Worm (Caenorhabditis elegans) whole organism, L1 larva: ENCODE measurements around the gene Y49F6B.8.
A peak's percentile ranks its signal among the peaks of the same experiment; 100 is the strongest.

Experiments
- C04F5.9 ChIP-seq: sonication (generic microtip); optimal IDR thresholded peaks from 2 replicates; lab custom pipeline; 2016; ENCODE audit warnings: missing genetic modification characterization, missing compliant biosample characterization
- F16B12.6 ChIP-seq: fragments of 150-350 bp; optimal IDR thresholded peaks from 2 replicates; lab custom pipeline; 2014; ENCODE audit warnings: missing biosample characterization, missing genetic modification characterization
- ceh-8 ChIP-seq: fragments of 200-800 bp; sonication (Bioruptor generic); optimal IDR thresholded peaks from 2 replicates; lab custom pipeline; 2018; ENCODE audit warnings: mild to moderate bottlenecking, missing genetic modification characterization, moderate library complexity, missing compliant biosample characterization
- ceh-82 ChIP-seq, 3 experiments: fragments of 150-350 bp in 1 of 3; sonication (generic microtip) in 2 of 3; optimal IDR thresholded peaks; 2 replicates each; lab custom pipeline; 2014 to 2017; ENCODE audit warnings: missing biosample characterization in 3 of 3, missing genetic modification characterization in 3 of 3
- ceh-90 ChIP-seq: sonication (generic microtip); optimal IDR thresholded peaks from 2 replicates; lab custom pipeline; 2016; ENCODE audit warnings: missing genetic modification characterization, missing compliant biosample characterization
- efl-3 ChIP-seq: fragments of 200-800 bp; sonication (Bioruptor generic); optimal IDR thresholded peaks from 2 replicates; lab custom pipeline; 2018; ENCODE audit warnings: mild to moderate bottlenecking, missing genetic modification characterization, missing compliant biosample characterization
- elt-2 ChIP-seq: sonication (generic microtip); optimal IDR thresholded peaks from 2 replicates; lab custom pipeline; 2016; ENCODE audit warnings: missing genetic modification characterization, mild to moderate bottlenecking, inconsistent platforms, missing compliant biosample characterization, missing genetic modification reagents
- elt-3 ChIP-seq, 6 experiments: fragments of 150-350 bp in 1 of 6; sonication (generic microtip); optimal IDR thresholded peaks; 2 replicates each; lab custom pipeline; 2017 to 2018; ENCODE audit warnings: missing biosample characterization in 6 of 6, missing genetic modification characterization in 6 of 6, inconsistent platforms in 1 of 6
- fkh-10 ChIP-seq: sonication (generic microtip); optimal IDR thresholded peaks from 2 replicates; lab custom pipeline; 2017; ENCODE audit warnings: missing biosample characterization, missing genetic modification reagents, missing genetic modification characterization
- fkh-8 ChIP-seq: sonication (generic microtip); optimal IDR thresholded peaks from 2 replicates; lab custom pipeline; 2016; ENCODE audit warnings: mild to moderate bottlenecking, missing genetic modification characterization, missing compliant biosample characterization
- hlh-4 ChIP-seq: sonication (generic microtip); optimal IDR thresholded peaks from 2 replicates; lab custom pipeline; 2016; ENCODE audit warnings: mild to moderate bottlenecking, missing genetic modification characterization, missing compliant biosample characterization
- irx-1 ChIP-seq: sonication (generic microtip); optimal IDR thresholded peaks from 2 replicates; lab custom pipeline; 2016; ENCODE audit warnings: missing genetic modification characterization, missing compliant biosample characterization
- isw-1 ChIP-seq: fragments of 200-800 bp; sonication (Bioruptor generic); IDR thresholded peaks from 2 replicates; pipeline ENCODE4 v1.3.6; 2022; ENCODE audit warnings: missing genetic modification characterization, missing compliant biosample characterization
- jun-1 ChIP-seq: fragments of 150-350 bp; optimal IDR thresholded peaks from 2 replicates; lab custom pipeline; 2014; ENCODE audit warnings: missing biosample characterization, missing genetic modification reagents, missing genetic modification characterization
- lin-15B ChIP-seq: fragments of 150-350 bp; sonication (generic microtip); optimal IDR thresholded peaks from 3 replicates; lab custom pipeline; 2014; ENCODE audit warnings: missing biosample characterization, missing genetic modification characterization
- lin-35 ChIP-seq, 2 experiments: fragments of 150-350 bp; optimal IDR thresholded peaks; 2 replicates each; lab custom pipeline; 2014; ENCODE audit warnings: missing biosample characterization in 2 of 2, missing genetic modification characterization in 2 of 2, missing genetic modification reagents in 2 of 2
- lsy-2 ChIP-seq, 2 experiments: fragments of 150-350 bp; optimal IDR thresholded peaks; 2 replicates each; lab custom pipeline; 2014; ENCODE audit warnings: missing biosample characterization in 2 of 2, missing genetic modification characterization in 2 of 2
- mdl-1 ChIP-seq, 2 experiments: fragments of 150-350 bp; optimal IDR thresholded peaks; 2 replicates each; lab custom pipeline; 2014 to 2017; ENCODE audit warnings: missing biosample characterization in 2 of 2, missing genetic modification characterization in 2 of 2, inconsistent platforms in 1 of 2
- mep-1 ChIP-seq: fragments of 150-350 bp; optimal IDR thresholded peaks from 2 replicates; lab custom pipeline; 2014; ENCODE audit warnings: missing biosample characterization, missing genetic modification characterization
- nhr-12 ChIP-seq: sonication (generic microtip); optimal IDR thresholded peaks from 2 replicates; lab custom pipeline; 2017; ENCODE audit warnings: missing biosample characterization, missing genetic modification characterization
- nhr-19 ChIP-seq: fragments of 200-800 bp; sonication (Bioruptor generic); conservative IDR thresholded peaks from 2 replicates; pipeline ENCODE4 v1.3.6; 2022; ENCODE audit warnings: missing genetic modification characterization, missing compliant biosample characterization
- nhr-20 ChIP-seq: sonication (generic microtip); optimal IDR thresholded peaks from 2 replicates; lab custom pipeline; 2016; ENCODE audit warnings: mild to moderate bottlenecking, missing genetic modification characterization, missing compliant biosample characterization
- nhr-237 ChIP-seq: fragments of 150-350 bp; optimal IDR thresholded peaks from 2 replicates; lab custom pipeline; 2014; ENCODE audit warnings: missing biosample characterization, missing genetic modification characterization
- nhr-47 ChIP-seq: sonication (generic microtip); optimal IDR thresholded peaks from 2 replicates; lab custom pipeline; 2016; ENCODE audit warnings: mild to moderate bottlenecking, missing genetic modification characterization, moderate library complexity, missing compliant biosample characterization
- nhr-76 ChIP-seq: sonication (generic microtip); optimal IDR thresholded peaks from 2 replicates; lab custom pipeline; 2017; ENCODE audit warnings: missing biosample characterization, missing genetic modification characterization
- nhr-77 ChIP-seq: fragments of 150-350 bp; optimal IDR thresholded peaks from 2 replicates; lab custom pipeline; 2014; ENCODE audit warnings: missing biosample characterization, missing genetic modification characterization
- nhr-84 ChIP-seq: sonication (generic microtip); optimal IDR thresholded peaks from 2 replicates; lab custom pipeline; 2017; ENCODE audit warnings: missing biosample characterization, missing genetic modification characterization
- nhr-85 ChIP-seq: sonication (generic microtip); peaks from one replicate; lab custom pipeline; 2016; ENCODE audit warnings: missing genetic modification characterization, inconsistent platforms, missing compliant biosample characterization
- nhr-90 ChIP-seq: sonication (generic microtip); optimal IDR thresholded peaks from 2 replicates; lab custom pipeline; 2016; ENCODE audit warnings: mild to moderate bottlenecking, missing genetic modification characterization, missing compliant biosample characterization; ENCODE audit not compliant: poor library complexity
- pag-3 ChIP-seq: sonication (generic microtip); optimal IDR thresholded peaks from 2 replicates; lab custom pipeline; 2017; ENCODE audit warnings: missing genetic modification characterization, mild to moderate bottlenecking, missing compliant biosample characterization, antibody characterized with exemption, borderline replicate concordance; ENCODE audit not compliant: insufficient read depth
- pax-3 ChIP-seq: fragments of 200-800 bp; sonication (Bioruptor generic); optimal IDR thresholded peaks from 2 replicates; lab custom pipeline; 2018; ENCODE audit warnings: mild to moderate bottlenecking, missing genetic modification characterization, moderate library complexity, missing compliant biosample characterization
- pqm-1 ChIP-seq: sonication (generic microtip); optimal IDR thresholded peaks from 3 replicates; lab custom pipeline; 2017; ENCODE audit warnings: missing biosample characterization, missing genetic modification characterization
- skn-1 ChIP-seq: fragments of 150-350 bp; optimal IDR thresholded peaks from 2 replicates; lab custom pipeline; 2014; ENCODE audit warnings: missing biosample characterization, missing genetic modification characterization
- snu-23 ChIP-seq: sonication (generic microtip); optimal IDR thresholded peaks from 2 replicates; lab custom pipeline; 2016; ENCODE audit warnings: missing genetic modification characterization, missing compliant biosample characterization
- sptf-1 ChIP-seq: fragments of 150-350 bp; optimal IDR thresholded peaks from 2 replicates; lab custom pipeline; 2014; ENCODE audit warnings: missing biosample characterization, missing genetic modification characterization
- swsn-7 ChIP-seq: sonication (generic microtip); optimal IDR thresholded peaks from 2 replicates; lab custom pipeline; 2016; ENCODE audit warnings: missing genetic modification characterization, missing compliant biosample characterization
- tbx-2 ChIP-seq: sonication (generic microtip); optimal IDR thresholded peaks from 2 replicates; lab custom pipeline; 2016; ENCODE audit warnings: missing genetic modification characterization, missing compliant biosample characterization
- tlp-1 ChIP-seq: fragments of 150-350 bp; optimal IDR thresholded peaks from 2 replicates; lab custom pipeline; 2014; ENCODE audit warnings: missing biosample characterization, missing genetic modification characterization
- unc-30 ChIP-seq: sonication (generic microtip); optimal IDR thresholded peaks from 2 replicates; lab custom pipeline; 2017; ENCODE audit warnings: missing biosample characterization, missing genetic modification characterization
- xbp-1 ChIP-seq: sonication (generic microtip); optimal IDR thresholded peaks from 2 replicates; lab custom pipeline; 2016; ENCODE audit warnings: missing genetic modification characterization, missing compliant biosample characterization
- ztf-4 ChIP-seq: fragments of 150-350 bp; optimal IDR thresholded peaks from 2 replicates; lab custom pipeline; 2014; ENCODE audit warnings: missing biosample characterization, missing genetic modification characterization

The Y49F6B.8 gene

ce11 chrII:3518961-3519544 lies 37.6 kb upstream of the Y49F6B.8 start, which contains the start of gene clec-126 (continued):
- peak; percentile 30 to 76 for TF ChIP-seq lin-35 (GFP tag; optimal IDR thresholded peaks at IDR 0.05; lab: Kevin White, UChicago)
- no peak for TF ChIP-seq jun-1
- peak in 2 of 3 experiments; percentile 13 to 37 for TF ChIP-seq ceh-82 (tag; optimal IDR thresholded peaks at IDR 0.05; lab: Kevin White, UChicago)
- TF ChIP-seq mdl-1 (tag; optimal IDR thresholded peaks at IDR 0.05; lab: Kevin White, UChicago): peak in 1 of 2 experiments; percentile 50
- TF ChIP-seq nhr-85 (tag; lab: Kevin White, UChicago): peak; percentile 82
- TF ChIP-seq elt-3 (tag; optimal IDR thresholded peaks at IDR 0.05; lab: Kevin White, UChicago): peak in 2 of 6 experiments; percentile 2 to 40
- peak; percentile 71 for TF ChIP-seq mep-1 (tag; lab: Kevin White, UChicago)
- peak; percentile 87 for TF ChIP-seq snu-23 (GFP tag; lab: Kevin White, UChicago)
- TF ChIP-seq C04F5.9: peak; percentile 29
- TF ChIP-seq nhr-20 (tag; lab: Kevin White, UChicago): peak; percentile 75
- TF ChIP-seq tlp-1: no peak
- TF ChIP-seq ceh-8 (GFP tag; lab: Kevin White, UChicago): peak; percentile 4
- TF ChIP-seq irx-1 (tag; lab: Kevin White, UChicago): peak; percentile 43
- peak; percentile 44 for TF ChIP-seq fkh-8 (tag; lab: Kevin White, UChicago)
- TF ChIP-seq skn-1: peak; percentile 47
- peak; percentile 24 for TF ChIP-seq lin-15B
- TF ChIP-seq nhr-77 (tag; lab: Kevin White, UChicago): peak; percentile 69
- no peak for TF ChIP-seq hlh-4
- TF ChIP-seq F16B12.6 (tag; lab: Kevin White, UChicago): peak; percentile 28
- no peak for TF ChIP-seq nhr-84
- no peak for TF ChIP-seq pag-3 (tag; lab: Kevin White, UChicago)
- no peak for TF ChIP-seq nhr-12 (tag; lab: Kevin White, UChicago)
- peak; percentile 64 for TF ChIP-seq ztf-4 (tag; lab: Kevin White, UChicago)
- no peak for TF ChIP-seq sptf-1
- peak; percentile 65 for TF ChIP-seq elt-2 (tag; lab: Kevin White, UChicago)
- peak; percentile 65 for TF ChIP-seq swsn-7 (tag; lab: Kevin White, UChicago)
- peak; percentile 65 for TF ChIP-seq nhr-19 (GFP tag; lab: Robert Waterston, UW)
- no peak for TF ChIP-seq pax-3 (tag; lab: Kevin White, UChicago)
- TF ChIP-seq lsy-2 (tag; optimal IDR thresholded peaks at IDR 0.05; lab: Kevin White, UChicago): peak; percentile 68 to 81
- peak; percentile 83 for TF ChIP-seq nhr-47
- TF ChIP-seq nhr-90 (tag; lab: Kevin White, UChicago): peak; percentile 90
- peak; percentile 74 for TF ChIP-seq xbp-1 (tag; lab: Kevin White, UChicago)

ce11 chrII:3516175-3516574 lies 34.7 kb upstream of the Y49F6B.8 start:
- TF ChIP-seq fkh-10 (GFP tag; lab: Kevin White, UChicago) (no peak), lsy-2 (tag; optimal IDR thresholded peaks at IDR 0.05; lab: Kevin White, UChicago) (no peak), fkh-8 (tag; lab: Kevin White, UChicago) (no peak), elt-3 (tag; optimal IDR thresholded peaks at IDR 0.05; lab: Kevin White, UChicago) (no peak), isw-1 (GFP tag; lab: Robert Waterston, UW) (no peak), tbx-2 (tag; lab: Kevin White, UChicago) (no peak), efl-3 (GFP tag; lab: Kevin White, UChicago) (no peak), hlh-4 (no peak), nhr-237 (tag; lab: Kevin White, UChicago) (no peak), unc-30 (tag; lab: Kevin White, UChicago) (no peak), swsn-7 (tag; lab: Kevin White, UChicago) (no peak), nhr-76 (tag; lab: Kevin White, UChicago) (no peak), pqm-1 (tag; lab: Kevin White, UChicago) (no peak), ceh-90 (no peak)
